Worm (Caenorhabditis elegans): Measurements from ENCODE around the gene bus-18.
A peak's percentile ranks its signal among the peaks of the same experiment; 100 is the strongest.

bus-18 gene

ce11 chrV:11741078-11741477 lies 32.4 kb upstream of the bus-18 start:
- no peak for TF ChIP-seq irx-1 (tag; optimal IDR thresholded peaks at IDR 0.05)
- no peak for TF ChIP-seq dsc-1 (tag; optimal IDR thresholded peaks at IDR 0.05)
- no peak for TF ChIP-seq tbx-2 (tag; optimal IDR thresholded peaks at IDR 0.05)
- no peak for TF ChIP-seq C16A3.4 (tag; optimal IDR thresholded peaks at IDR 0.05)
- TF ChIP-seq blmp-1 (tag; optimal IDR thresholded peaks at IDR 0.05), result peak; percentile 96

ce11 chrV:11751480-11751879 lies 22.0 kb upstream of the bus-18 start:
- TF ChIP-seq efl-1 (optimal IDR thresholded peaks at IDR 0.05) (no peak), efl-1 (GFP tag; optimal IDR thresholded peaks at IDR 0.05 in 1 of 2) (peak in 1 of 2 experiments; percentile 83), F16B12.6 (tag; optimal IDR thresholded peaks at IDR 0.05) (peak; percentile 68), rnt-1 (tag; optimal IDR thresholded peaks at IDR 0.05) (peak; percentile 10), zip-4 (GFP tag; optimal IDR thresholded peaks at IDR 0.05) (no peak), lsy-2 (tag; optimal IDR thresholded peaks at IDR 0.05) (peak in 1 of 2 experiments; percentile 10), unc-62 (GFP tag; optimal IDR thresholded peaks at IDR 0.05) (no peak)

- TF ChIP-seq elt-2 (tag; optimal IDR thresholded peaks at IDR 0.05) (peak; percentile 63), nhr-90 (tag; optimal IDR thresholded peaks at IDR 0.05; ENCODE audit: poor library complexity) (no peak)
Measured at ce11 chrV:11755848-11756247, 17.7 kb upstream of the bus-18 start.

ce11 chrV:11757358-11757757 lies 16.2 kb upstream of the bus-18 start, which contains the start of gene smoc-1:
smoc-1 (plus strand) TSS chrV:11757658.
- no peak for TF ChIP-seq irx-1 (tag; optimal IDR thresholded peaks at IDR 0.05)
- no peak for TF ChIP-seq ztf-11 (tag; optimal IDR thresholded peaks at IDR 0.05)

ce11 chrV:11758635-11759034 lies 14.9 kb upstream of the bus-18 start, which contains the start of gene T04F3.3:
T04F3.3 (plus strand) TSS chrV:11758935.
- TF ChIP-seq nhr-85 (tag) (no peak), hpl-2 (GFP tag; optimal IDR thresholded peaks at IDR 0.05) (no peak)

ce11 chrV:11760371-11760770 lies 13.1 kb upstream of the bus-18 start, which contains the start of gene T04F3.5:
T04F3.5 (plus strand) TSS chrV:11760671.
- TF ChIP-seq hlh-4 (tag; optimal IDR thresholded peaks at IDR 0.05), result no peak
- TF ChIP-seq efl-3 (GFP tag; optimal IDR thresholded peaks at IDR 0.05), result no peak
- no peak for TF ChIP-seq dpl-1 (GFP tag; optimal IDR thresholded peaks at IDR 0.05)
- no peak for TF ChIP-seq ces-1 (GFP tag; optimal IDR thresholded peaks at IDR 0.05)
- no peak for TF ChIP-seq rnt-1 (tag; optimal IDR thresholded peaks at IDR 0.05)
- no peak for TF ChIP-seq elt-3 (tag; optimal IDR thresholded peaks at IDR 0.05)
- TF ChIP-seq zip-4 (GFP tag; optimal IDR thresholded peaks at IDR 0.05), result no peak
- no peak for TF ChIP-seq fos-1 (tag; optimal IDR thresholded peaks at IDR 0.05)
- no peak for TF ChIP-seq hpl-2 (GFP tag; optimal IDR thresholded peaks at IDR 0.05)
- no peak for TF ChIP-seq pqm-1 (tag; optimal IDR thresholded peaks at IDR 0.05)
- TF ChIP-seq lsy-2 (tag; optimal IDR thresholded peaks at IDR 0.05), result no peak
- TF ChIP-seq vab-15 (tag; optimal IDR thresholded peaks at IDR 0.05), result no peak
- no peak for TF ChIP-seq snu-23 (GFP tag; optimal IDR thresholded peaks at IDR 0.05)

- TF ChIP-seq vab-15 (tag; optimal IDR thresholded peaks at IDR 0.05) (no peak), lsy-2 (tag; optimal IDR thresholded peaks at IDR 0.05) (peak in 1 of 2 experiments; percentile 28), swsn-7 (tag; optimal IDR thresholded peaks at IDR 0.05) (no peak)
Measured at ce11 chrV:11762863-11763262, 10.7 kb upstream of the bus-18 start, which contains the start of gene T04F3.4. T04F3.4 (minus strand) TSS chrV:11763049.

- peak; percentile 98 for TF ChIP-seq irx-1 (tag; optimal IDR thresholded peaks at IDR 0.05)
- TF ChIP-seq alr-1 (tag; optimal IDR thresholded peaks at IDR 0.05; ENCODE audit: borderline replicate concordance), result no peak
- peak; percentile 94 for TF ChIP-seq isw-1 (GFP tag; IDR thresholded peaks at IDR 0.05)
- no peak for TF ChIP-seq aha-1 (tag; optimal IDR thresholded peaks at IDR 0.05)
- peak; percentile 97 for TF ChIP-seq snu-23 (GFP tag; optimal IDR thresholded peaks at IDR 0.05)
- TF ChIP-seq sptf-1 (tag; optimal IDR thresholded peaks at IDR 0.05), result no peak
- peak; percentile 50 for TF ChIP-seq C16A3.4 (tag; optimal IDR thresholded peaks at IDR 0.05)
- TF ChIP-seq lsy-2 (tag; optimal IDR thresholded peaks at IDR 0.05), result peak; percentile 100
- no peak for TF ChIP-seq tlp-1 (tag; optimal IDR thresholded peaks at IDR 0.05)
- TF ChIP-seq zip-4 (GFP tag; optimal IDR thresholded peaks at IDR 0.05), result peak; percentile 92
- TF ChIP-seq fkh-4 (tag; optimal IDR thresholded peaks at IDR 0.05; ENCODE audit: borderline replicate concordance), result peak; percentile 82
- peak; percentile 88 for TF ChIP-seq pax-3 (tag; optimal IDR thresholded peaks at IDR 0.05)
- no peak for TF ChIP-seq ama-1 (optimal IDR thresholded peaks at IDR 0.05)
- peak; percentile 97 for TF ChIP-seq nhr-71 (tag; optimal IDR thresholded peaks at IDR 0.05)
- TF ChIP-seq nhr-85 (tag), result peak; percentile 98
- TF ChIP-seq ceh-63 (GFP tag; optimal IDR thresholded peaks at IDR 0.05), result no peak
- peak; percentile 74 for TF ChIP-seq jun-1 (tag; optimal IDR thresholded peaks at IDR 0.05)
Measured at ce11 chrV:11764373-11764954, 9.1 kb upstream of the bus-18 start, which contains the start of the genes F55A11.1 and syx-5. F55A11.1 (minus strand) TSS chrV:11764385. syx-5 (plus strand) TSS chrV:11764904.

All from whole organism, L1 larva.